Worm (Caenorhabditis elegans): ENCODE data around the gene sid-1.

- no peak for TF ChIP-seq tbx-11 (GFP tag; IDR thresholded peaks at IDR 0.05)
- TF ChIP-seq ama-1 (optimal IDR thresholded peaks at IDR 0.05), result no peak
- TF ChIP-seq pes-1 (GFP tag; IDR thresholded peaks at IDR 0.05), result no peak
- TF ChIP-seq flt-1 (GFP tag; IDR thresholded peaks at IDR 0.05), result no peak
- no peak for TF ChIP-seq tra-4 (tag; optimal IDR thresholded peaks at IDR 0.05)
- no peak for TF ChIP-seq hmbx-1 (tag; optimal IDR thresholded peaks at IDR 0.05)
- no peak for TF ChIP-seq B0310.2 (tag; optimal IDR thresholded peaks at IDR 0.05)
- no peak for TF ChIP-seq ets-7 (tag; optimal IDR thresholded peaks at IDR 0.05)
Measured at ce11 chrV:5146394-5146793, 26.6 kb downstream of the sid-1 start, which contains the start of gene F14F9.6.
